Worm (Caenorhabditis elegans) whole organism, L4/young adult: Measurements from ENCODE around the gene T28H10.2.

Source experiments
- dao-5 ChIP-seq: sonication (generic microtip); optimal IDR thresholded peaks from 2 replicates; lab custom pipeline; 2016; ENCODE audit warnings: missing genotype, missing genetic modification characterization, moderate library complexity, missing compliant biosample characterization
- him-1 ChIP-seq: sonication (generic microtip); optimal IDR thresholded peaks from 2 replicates; lab custom pipeline; 2016; ENCODE audit warnings: missing genotype, missing genetic modification reagents, missing genetic modification characterization, missing compliant biosample characterization

- TF ChIP-seq dao-5 (tag; lab: Kevin White, UChicago) = no peak
- TF ChIP-seq him-1 (tag; lab: Kevin White, UChicago) = no peak
Measured at ce11 chrV:12540739-12541138, 28.0 kb upstream of the T28H10.2 start, which contains the start of gene F45D3.2.
